Worm (Caenorhabditis elegans) whole organism, L1 larva: ENCODE results near the gene K02A2.1.

ENCODE experiments used
- aha-1 ChIP-seq: fragments of 150-350 bp; optimal IDR thresholded peaks from 2 replicates; lab custom pipeline; 2014; ENCODE audit warnings: missing biosample characterization, missing genetic modification characterization
- blmp-1 ChIP-seq: fragments of 150-350 bp; optimal IDR thresholded peaks from 2 replicates; lab custom pipeline; 2014; ENCODE audit warnings: missing biosample characterization, missing genetic modification characterization
- ceh-90 ChIP-seq: sonication (generic microtip); optimal IDR thresholded peaks from 2 replicates; lab custom pipeline; 2016; ENCODE audit warnings: missing genetic modification characterization, missing compliant biosample characterization
- dpl-1 ChIP-seq, 3 experiments: fragments of 150-350 bp in 2 of 3; sonication (generic microtip) in 1 of 3; optimal IDR thresholded peaks; 2 replicates each; lab custom pipeline; 2014 to 2017; ENCODE audit warnings: missing biosample characterization in 3 of 3, missing genetic modification characterization in 3 of 3, missing genetic modification reagents in 3 of 3
- egl-27 ChIP-seq, 2 experiments: fragments of 150-350 bp in 1 of 2; sonication (generic microtip); optimal IDR thresholded peaks; 3 replicates each; lab custom pipeline; 2017 to 2018; ENCODE audit warnings: missing biosample characterization in 2 of 2, missing genetic modification characterization in 2 of 2, missing genetic modification reagents in 2 of 2
- elt-3 ChIP-seq, 6 experiments: fragments of 150-350 bp in 1 of 6; sonication (generic microtip); optimal IDR thresholded peaks; 2 replicates each; lab custom pipeline; 2017 to 2018; ENCODE audit warnings: missing biosample characterization in 6 of 6, missing genetic modification characterization in 6 of 6, inconsistent platforms in 1 of 6
- irx-1 ChIP-seq: sonication (generic microtip); optimal IDR thresholded peaks from 2 replicates; lab custom pipeline; 2016; ENCODE audit warnings: missing genetic modification characterization, missing compliant biosample characterization
- lsy-2 ChIP-seq, 2 experiments: fragments of 150-350 bp; optimal IDR thresholded peaks; 2 replicates each; lab custom pipeline; 2014; ENCODE audit warnings: missing biosample characterization in 2 of 2, missing genetic modification characterization in 2 of 2
- mep-1 ChIP-seq: fragments of 150-350 bp; optimal IDR thresholded peaks from 2 replicates; lab custom pipeline; 2014; ENCODE audit warnings: missing biosample characterization, missing genetic modification characterization
- nhr-12 ChIP-seq: sonication (generic microtip); optimal IDR thresholded peaks from 2 replicates; lab custom pipeline; 2017; ENCODE audit warnings: missing biosample characterization, missing genetic modification characterization
- nhr-28 ChIP-seq: fragments of 150-350 bp; optimal IDR thresholded peaks from 2 replicates; lab custom pipeline; 2014; ENCODE audit warnings: missing biosample characterization, missing genetic modification characterization
- nhr-90 ChIP-seq: sonication (generic microtip); optimal IDR thresholded peaks from 2 replicates; lab custom pipeline; 2016; ENCODE audit warnings: mild to moderate bottlenecking, missing genetic modification characterization, missing compliant biosample characterization; ENCODE audit not compliant: poor library complexity
- xbp-1 ChIP-seq: sonication (generic microtip); optimal IDR thresholded peaks from 2 replicates; lab custom pipeline; 2016; ENCODE audit warnings: missing genetic modification characterization, missing compliant biosample characterization
- zag-1 ChIP-seq: fragments of 150-350 bp; optimal IDR thresholded peaks from 2 replicates; lab custom pipeline; 2014; ENCODE audit warnings: missing biosample characterization, missing genetic modification characterization

DNA sequence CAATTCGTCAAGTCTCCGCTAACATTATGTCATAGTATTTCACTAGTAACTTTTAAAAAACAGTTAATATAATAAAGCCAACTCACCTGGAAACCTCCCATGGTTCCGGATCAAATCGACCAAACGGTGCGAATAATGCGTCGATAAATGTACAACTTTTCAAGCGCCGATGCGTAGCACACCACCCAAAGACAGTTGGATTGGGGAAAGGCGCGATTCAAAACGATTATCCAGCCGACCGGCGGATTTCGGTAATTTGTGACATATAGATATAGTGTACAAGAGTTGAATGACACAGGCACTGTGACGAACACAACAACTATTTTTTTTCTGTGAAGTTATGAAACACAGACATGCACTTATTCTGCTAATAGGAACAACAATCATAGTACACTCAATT lies 876 bp upstream of the K02A2.1 start, which contains the start of gene kcc-3:
- no peak for TF ChIP-seq nhr-28 (tag; lab: Kevin White, UChicago)
- TF ChIP-seq elt-3 (tag; optimal IDR thresholded peaks at IDR 0.05; lab: Kevin White, UChicago) = no peak
- TF ChIP-seq nhr-90 (tag; lab: Kevin White, UChicago) = no peak
- no peak for TF ChIP-seq zag-1 (tag; lab: Kevin White, UChicago)
- no peak for TF ChIP-seq dpl-1 (GFP tag; optimal IDR thresholded peaks at IDR 0.05; lab: Kevin White, UChicago)
- no peak for TF ChIP-seq irx-1 (tag; lab: Kevin White, UChicago)
- TF ChIP-seq xbp-1 (tag; lab: Kevin White, UChicago) = no peak
- TF ChIP-seq aha-1 (tag; lab: Kevin White, UChicago) = no peak
- no peak for TF ChIP-seq egl-27 (tag; optimal IDR thresholded peaks at IDR 0.05; lab: Kevin White, UChicago)
- no peak for TF ChIP-seq blmp-1
- TF ChIP-seq ceh-90 (tag; lab: Kevin White, UChicago) = no peak
- no peak for TF ChIP-seq nhr-12 (tag; lab: Kevin White, UChicago)
- no peak for TF ChIP-seq lsy-2 (tag; optimal IDR thresholded peaks at IDR 0.05; lab: Kevin White, UChicago)
- TF ChIP-seq mep-1 (tag; lab: Kevin White, UChicago) = no peak
